Fruit fly (Drosophila melanogaster) whole organism, embryonic: ENCODE data around the gene Claspin.
A peak's percentile ranks its signal among the peaks of the same experiment; 100 is the strongest.

Experiments used
- Antp ChIP-seq: fragments of 200-800 bp; sonication (Bioruptor generic); optimal IDR thresholded peaks from 3 replicates; lab custom pipeline; 2016; ENCODE audit warnings: missing biosample characterization, missing genetic modification characterization
- Atf6 ChIP-seq: fragments of 200-800 bp; sonication (Bioruptor generic); IDR thresholded peaks from 2 replicates; pipeline ENCODE4 v1.3.6; 2022; ENCODE audit warnings: missing biosample characterization, missing genetic modification characterization
- CG10959 ChIP-seq: fragments of 200-800 bp; sonication (Bioruptor generic); IDR thresholded peaks from 2 replicates; pipeline ENCODE4 v1.3.6; 2022; ENCODE audit warnings: missing biosample characterization, missing genetic modification characterization
- CG11093 ChIP-seq: fragments of 200-800 bp; sonication (Bioruptor generic); IDR thresholded peaks from 3 replicates; pipeline ENCODE4 v1.3.6; 2022; ENCODE audit warnings: missing biosample characterization, missing genetic modification characterization
- CG13123 ChIP-seq: fragments of 200-800 bp; sonication (Bioruptor generic); optimal IDR thresholded peaks from 2 replicates; lab custom pipeline; 2016; ENCODE audit warnings: missing biosample characterization, missing genetic modification characterization
- CG18262 ChIP-seq: fragments of 200-800 bp; optimal IDR thresholded peaks from 3 replicates; lab custom pipeline; 2019; ENCODE audit warnings: missing biosample characterization, mild to moderate bottlenecking, missing genetic modification characterization, moderate library complexity
- CG2120 ChIP-seq: fragments of 200-800 bp; sonication (Bioruptor generic); optimal IDR thresholded peaks from 3 replicates; lab custom pipeline; 2016; ENCODE audit warnings: missing biosample characterization, missing genetic modification characterization
- CG31224 ChIP-seq: fragments of 200-800 bp; sonication (Bioruptor generic); IDR thresholded peaks from 2 replicates; pipeline ENCODE4 v1.3.6; 2022; ENCODE audit warnings: missing biosample characterization, missing genetic modification characterization
- CG4707 ChIP-seq: fragments of 200-800 bp; sonication (Bioruptor generic); optimal IDR thresholded peaks from 2 replicates; lab custom pipeline; 2018; ENCODE audit warnings: missing biosample characterization, mild to moderate bottlenecking, missing genetic modification characterization, moderate library complexity
- CG4730 ChIP-seq: fragments of 200-800 bp; sonication (Bioruptor generic); IDR thresholded peaks from 2 replicates; pipeline ENCODE4 v1.3.6; 2022; ENCODE audit warnings: missing biosample characterization, missing genetic modification characterization
- CG5245 ChIP-seq: fragments of 200-800 bp; sonication (Bioruptor generic); optimal IDR thresholded peaks from 3 replicates; lab custom pipeline; 2016; ENCODE audit warnings: missing biosample characterization, missing genetic modification characterization
- CG6689 ChIP-seq: fragments of 200-800 bp; sonication (Bioruptor generic); IDR thresholded peaks from 2 replicates; pipeline ENCODE4 v1.3.6; 2022; ENCODE audit warnings: missing biosample characterization, missing genetic modification characterization
- CG6765 ChIP-seq: fragments of 200-800 bp; sonication (Bioruptor generic); optimal IDR thresholded peaks from 3 replicates; lab custom pipeline; 2017; ENCODE audit warnings: missing biosample characterization, mild to moderate bottlenecking, missing genetic modification characterization
- CG7357 ChIP-seq: fragments of 200-800 bp; sonication (Bioruptor generic); IDR thresholded peaks from 3 replicates; pipeline ENCODE4 v1.3.6; 2022; ENCODE audit warnings: missing biosample characterization, missing genetic modification characterization
- CG7963 ChIP-seq: fragments of 200-800 bp; sonication (Bioruptor generic); IDR thresholded peaks from 3 replicates; pipeline ENCODE4 v1.3.6; 2022; ENCODE audit warnings: missing biosample characterization, missing genetic modification characterization; ENCODE audit not compliant: partially characterized antibody
- CG8089 ChIP-seq: fragments of 200-800 bp; sonication (Bioruptor generic); optimal IDR thresholded peaks from 3 replicates; lab custom pipeline; 2016; ENCODE audit warnings: missing biosample characterization, missing genetic modification characterization
- Chrac-16 ChIP-seq: fragments of 200-800 bp; sonication (Bioruptor generic); optimal IDR thresholded peaks from 3 replicates; lab custom pipeline; 2016; ENCODE audit warnings: missing biosample characterization, missing genetic modification characterization
- Deaf1 ChIP-seq: fragments of 200-800 bp; optimal IDR thresholded peaks from 3 replicates; lab custom pipeline; 2019; ENCODE audit warnings: missing biosample characterization, mild to moderate bottlenecking, missing genetic modification characterization, moderate library complexity
- Nf-YC ChIP-seq: fragments of 200-800 bp; optimal IDR thresholded peaks from 3 replicates; lab custom pipeline; 2019; ENCODE audit warnings: missing biosample characterization, mild to moderate bottlenecking, missing genetic modification characterization, moderate library complexity
- Rx ChIP-seq: fragments of 200-800 bp; sonication (Bioruptor generic); IDR thresholded peaks from 2 replicates; pipeline ENCODE4 v1.3.6; 2022; ENCODE audit warnings: missing biosample characterization, missing genetic modification characterization
- Trl ChIP-seq, 3 experiments: fragments of >200 bp in 2 of 3; fragments of 200-800 bp in 1 of 3; sonication (Bioruptor generic) in 1 of 3; optimal IDR thresholded peaks; 2 replicates in 1 of 3; 3 replicates in 2 of 3; lab custom pipeline; 2016 to 2017; ENCODE audit warnings: missing biosample characterization in 1 of 3, missing genetic modification characterization in 1 of 3
- abd-A ChIP-seq: fragments of 200-800 bp; sonication (Bioruptor generic); optimal IDR thresholded peaks from 3 replicates; lab custom pipeline; 2019; ENCODE audit warnings: missing biosample characterization, mild to moderate bottlenecking, missing genetic modification characterization, moderate library complexity
- amos ChIP-seq: fragments of 200-800 bp; sonication (Bioruptor generic); IDR thresholded peaks from 2 replicates; pipeline ENCODE4 v1.3.6; 2022; ENCODE audit warnings: missing biosample characterization, missing genetic modification characterization; ENCODE audit not compliant: partially characterized antibody
- ase ChIP-seq: fragments of 200-800 bp; sonication (Bioruptor generic); IDR thresholded peaks from 3 replicates; pipeline ENCODE4 v1.3.6; 2022; ENCODE audit warnings: missing biosample characterization, missing genetic modification characterization
- ash1 ChIP-seq: fragments of 200-800 bp; sonication (Bioruptor generic); optimal IDR thresholded peaks from 2 replicates; lab custom pipeline; 2018; ENCODE audit warnings: missing biosample characterization, mild to moderate bottlenecking, missing genetic modification characterization
- ato ChIP-seq: fragments of 200-800 bp; sonication (Bioruptor generic); IDR thresholded peaks from 2 replicates; pipeline ENCODE4 v1.3.6; 2022; ENCODE audit warnings: missing biosample characterization, missing genetic modification characterization; ENCODE audit not compliant: partially characterized antibody
- crc ChIP-seq: fragments of 200-800 bp; sonication (Bioruptor generic); optimal IDR thresholded peaks from 2 replicates; lab custom pipeline; 2016; ENCODE audit warnings: missing biosample characterization, missing genetic modification characterization
- esg ChIP-seq: fragments of 200-800 bp; sonication (Bioruptor generic); conservative IDR thresholded peaks from 2 replicates; pipeline ENCODE4 v1.3.6; 2022; ENCODE audit warnings: missing biosample characterization, missing genetic modification characterization
- gsb ChIP-seq: fragments of 200-800 bp; sonication (Bioruptor generic); IDR thresholded peaks from 2 replicates; pipeline ENCODE4 v1.3.6; 2022; ENCODE audit warnings: missing biosample characterization, missing genetic modification characterization
- kay ChIP-seq: fragments of 200-800 bp; sonication (Bioruptor generic); optimal IDR thresholded peaks from 2 replicates; lab custom pipeline; 2016; ENCODE audit warnings: missing biosample characterization, missing genetic modification characterization
- ken ChIP-seq: fragments of 200-800 bp; sonication (Bioruptor generic); IDR thresholded peaks from 3 replicates; pipeline ENCODE4 v1.3.6; 2022; ENCODE audit warnings: missing biosample characterization, missing genetic modification characterization
- lbe ChIP-seq: fragments of 200-800 bp; sonication (Bioruptor generic); optimal IDR thresholded peaks from 2 replicates; lab custom pipeline; 2016; ENCODE audit warnings: missing biosample characterization, mild to moderate bottlenecking, missing genetic modification characterization
- lmd ChIP-seq: fragments of 200-800 bp; sonication (Bioruptor generic); IDR thresholded peaks from 2 replicates; pipeline ENCODE4 v1.3.6; 2022; ENCODE audit warnings: missing biosample characterization, missing genetic modification characterization
- lola ChIP-seq, 3 experiments: fragments of >200 bp in 2 of 3; fragments of 200-800 bp in 1 of 3; sonication (Bioruptor generic) in 1 of 3; optimal IDR thresholded peaks; 2 replicates each; lab custom pipeline; 2017 to 2019; ENCODE audit warnings: missing biosample characterization in 3 of 3, missing genetic modification characterization in 3 of 3, mild to moderate bottlenecking in 1 of 3, moderate library complexity in 1 of 3
- maf-S ChIP-seq: fragments of 200-800 bp; sonication (Bioruptor generic); optimal IDR thresholded peaks from 2 replicates; lab custom pipeline; 2016; ENCODE audit warnings: missing biosample characterization, missing genetic modification characterization
- pros ChIP-seq: fragments of 200-800 bp; sonication (Bioruptor generic); optimal IDR thresholded peaks from 3 replicates; lab custom pipeline; 2019; ENCODE audit warnings: missing biosample characterization, mild to moderate bottlenecking, missing genetic modification characterization, moderate library complexity
- psq ChIP-seq: fragments of 200-800 bp; sonication (Bioruptor generic); optimal IDR thresholded peaks from 2 replicates; lab custom pipeline; 2017; ENCODE audit warnings: missing biosample characterization, missing genetic modification characterization
- ranshi ChIP-seq: fragments of 200-800 bp; sonication (Bioruptor generic); IDR thresholded peaks from 2 replicates; pipeline ENCODE4 v1.3.6; 2022; ENCODE audit warnings: missing biosample characterization, missing genetic modification characterization
- ro ChIP-seq: fragments of 200-800 bp; sonication (Bioruptor generic); IDR thresholded peaks from 2 replicates; pipeline ENCODE4 v1.3.6; 2022; ENCODE audit warnings: missing biosample characterization, missing genetic modification characterization
- salm ChIP-seq: fragments of 200-800 bp; sonication (Bioruptor generic); optimal IDR thresholded peaks from 2 replicates; lab custom pipeline; 2018; ENCODE audit warnings: missing biosample characterization, mild to moderate bottlenecking, missing genetic modification characterization
- sc ChIP-seq, 3 experiments: fragments of >200 bp in 2 of 3; fragments of 200-800 bp in 1 of 3; sonication (Bioruptor generic) in 1 of 3; optimal IDR thresholded peaks; 2 replicates in 2 of 3; 3 replicates in 1 of 3; lab custom pipeline; 2017; ENCODE audit warnings: mild to moderate bottlenecking in 1 of 3, missing biosample characterization in 1 of 3, missing genetic modification characterization in 1 of 3, missing genetic modification reagents in 1 of 3
- sens ChIP-seq: fragments of 200-800 bp; sonication (Bioruptor generic); peaks from one replicate; lab custom pipeline; 2016; ENCODE audit warnings: missing biosample characterization, missing genetic modification characterization
- slp2 ChIP-seq: fragments of 200-800 bp; sonication (Bioruptor generic); optimal IDR thresholded peaks from 2 replicates; lab custom pipeline; 2016; ENCODE audit warnings: missing biosample characterization, missing genetic modification characterization
- ssp ChIP-seq: fragments of 200-800 bp; sonication (Bioruptor generic); IDR thresholded peaks from 2 replicates; pipeline ENCODE4 v1.3.6; 2022; ENCODE audit warnings: missing biosample characterization, missing genetic modification characterization
- tna ChIP-seq: fragments of 200-800 bp; sonication (Bioruptor generic); IDR thresholded peaks from 2 replicates; pipeline ENCODE4 v1.3.6; 2022; ENCODE audit warnings: missing biosample characterization, missing genetic modification characterization; ENCODE audit not compliant: partially characterized antibody
- unpg ChIP-seq: fragments of 200-800 bp; sonication (Bioruptor generic); optimal IDR thresholded peaks from 3 replicates; lab custom pipeline; 2018; ENCODE audit warnings: missing biosample characterization, mild to moderate bottlenecking, missing genetic modification characterization, moderate library complexity
- vnd ChIP-seq: fragments of 200-800 bp; sonication (Bioruptor generic); IDR thresholded peaks from 3 replicates; pipeline ENCODE4 v1.3.6; 2022; ENCODE audit warnings: missing biosample characterization, missing genetic modification characterization; ENCODE audit not compliant: partially characterized antibody
- yki ChIP-seq: fragments of >200 bp; optimal IDR thresholded peaks from 3 replicates; lab custom pipeline; 2018

Gene Claspin

DNA sequence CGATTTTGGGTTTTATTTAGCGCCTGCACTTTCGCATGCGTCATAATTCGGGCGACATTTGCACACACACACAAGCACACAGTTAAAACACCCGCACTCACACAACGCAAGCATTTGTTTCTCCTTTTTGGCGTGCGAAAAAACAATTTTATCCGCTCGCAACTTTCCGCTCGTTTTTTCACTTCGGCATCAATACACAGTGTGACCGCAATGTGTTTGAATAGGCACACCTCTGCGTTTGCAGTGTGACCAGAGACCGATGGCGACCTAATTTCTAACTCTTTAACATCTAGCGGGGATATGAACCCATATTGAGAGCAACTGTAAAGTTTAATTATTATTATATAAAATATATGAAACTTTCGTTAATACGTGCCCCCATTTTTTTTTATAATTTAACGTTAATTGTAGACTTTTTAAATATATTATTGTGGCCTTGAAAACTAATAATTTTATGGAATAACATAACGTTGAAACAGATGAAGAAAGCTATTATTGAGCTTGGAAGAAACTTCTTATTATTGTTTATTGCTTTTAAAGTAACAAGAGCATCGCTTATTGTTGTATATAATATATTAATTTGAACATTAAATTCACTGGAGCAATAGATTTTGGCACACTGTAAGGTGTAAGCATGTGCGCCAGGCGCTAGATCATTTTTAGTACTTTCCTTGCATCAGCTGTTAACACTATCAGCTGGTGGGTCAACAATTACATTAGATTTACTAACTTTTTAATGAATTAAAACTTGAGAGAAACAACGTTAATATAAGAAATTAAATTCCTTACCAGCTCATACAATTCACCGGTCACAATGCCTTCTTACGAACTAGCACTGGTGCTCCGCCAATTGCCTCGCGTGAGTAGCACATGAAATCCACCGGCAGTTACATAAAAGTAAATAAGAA, 50.9 kb downstream of the Claspin start, which contains the start of the genes Cip4 and mRpS6 (continued):
- TF ChIP-seq lmd (GFP tag; lab: Robert Waterston, UW) (peak; percentile 51; the same call in 1 of the 2 replicates), pros (GFP tag; lab: Kevin White, UChicago) (no peak), Chrac-16 (GFP tag; lab: Kevin White, UChicago) (peak; percentile 82), CG10959 (GFP tag; lab: Robert Waterston, UW) (no peak), ro (peak; percentile 29; the same call in 1 of the 2 replicates), CG7963 (GFP tag; lab: Robert Waterston, UW) (0 out of 3 replicates have a peak, but pooled peaks have one; percentile 34), yki (lab: Kevin White, UChicago) (no peak), unpg (GFP tag; lab: Kevin White, UChicago) (peak; percentile 86), slp2 (GFP tag; lab: Kevin White, UChicago) (peak; percentile 40), Trl (optimal IDR thresholded peaks at IDR 0.05; lab: Kevin White, UChicago) (no peak), Trl (GFP tag; optimal IDR thresholded peaks at IDR 0.05; lab: Kevin White, UChicago) (peak; percentile 46), CG7357 (GFP tag; lab: Robert Waterston, UW) (peak; percentile 39; the same call in 1 of the 3 replicates), CG6689 (peak; percentile 63), tna (GFP tag; lab: Robert Waterston, UW) (peak; percentile 48; the same call in 1 of the 2 replicates), gsb (GFP tag; lab: Robert Waterston, UW) (no peak), ken (GFP tag; lab: Robert Waterston, UW) (peak; percentile 84), Antp (GFP tag; lab: Kevin White, UChicago) (no peak), abd-A (tag; lab: Kevin White, UChicago) (peak; percentile 34), CG8089 (GFP tag; lab: Kevin White, UChicago) (no peak), CG5245 (GFP tag; lab: Kevin White, UChicago) (no peak), CG31224 (GFP tag; lab: Robert Waterston, UW) (peak; percentile 51; the same call in 1 of the 2 replicates), ranshi (GFP tag; lab: Robert Waterston, UW) (0 out of 2 replicates have a peak, but pooled peaks have one; percentile 41), kay (peak; percentile 65), salm (tag; lab: Kevin White, UChicago) (peak; percentile 56), ash1 (GFP tag; lab: Kevin White, UChicago) (peak; percentile 3), esg (GFP tag; lab: Robert Waterston, UW) (peak; percentile 87), CG18262 (tag; lab: Kevin White, UChicago) (peak; percentile 71), ssp (GFP tag; lab: Robert Waterston, UW) (peak; percentile 57), ase (GFP tag; lab: Robert Waterston, UW) (peak; percentile 61; the same call in 2 of the 3 replicates), CG13123 (GFP tag; lab: Kevin White, UChicago) (peak; percentile 45), CG4730 (GFP tag; lab: Robert Waterston, UW) (peak; percentile 62), CG6765 (peak; percentile 48), sens (peak; percentile 84), sc (optimal IDR thresholded peaks at IDR 0.05; lab: Kevin White, UChicago) (no peak), sc (GFP tag; optimal IDR thresholded peaks at IDR 0.05; lab: Kevin White, UChicago) (peak; percentile 69), amos (GFP tag; lab: Robert Waterston, UW) (peak; percentile 49; the same call in 1 of the 2 replicates), Atf6 (GFP tag; lab: Robert Waterston, UW) (peak; percentile 86), CG2120 (GFP tag; lab: Kevin White, UChicago) (peak; percentile 84), Nf-YC (tag; lab: Kevin White, UChicago) (peak; percentile 35), psq (peak; percentile 46), ato (0 out of 2 replicates have a peak, but pooled peaks have one; percentile 19), vnd (GFP tag; lab: Robert Waterston, UW) (no peak), CG11093 (GFP tag; lab: Robert Waterston, UW) (no peak), lola (GFP tag; optimal IDR thresholded peaks at IDR 0.05; lab: Kevin White, UChicago) (peak in 1 of 3 experiments; percentile 80), Deaf1 (tag; lab: Kevin White, UChicago) (peak; percentile 71), maf-S (GFP tag; lab: Kevin White, UChicago) (no peak), CG4707 (GFP tag; lab: Kevin White, UChicago) (no peak), Rx (peak; percentile 64), crc (no peak), lbe (GFP tag; lab: Kevin White, UChicago) (no peak)
